Fruit fly (Drosophila melanogaster): Measurements from ENCODE around the gene Lmx1a.

- TF ChIP-seq Pif1B (GFP tag; optimal IDR thresholded peaks at IDR 0.05), result no peak
- TF ChIP-seq Ets98B (GFP tag; IDR thresholded peaks at IDR 0.05), result no peak
- TF ChIP-seq CG12605 (GFP tag; IDR thresholded peaks at IDR 0.05), result no peak
- TF ChIP-seq CG17806 (tag; optimal IDR thresholded peaks at IDR 0.05), result no peak
- TF ChIP-seq EcR (GFP tag; optimal IDR thresholded peaks at IDR 0.05), result no peak
- no peak for TF ChIP-seq CG14655 (GFP tag; optimal IDR thresholded peaks at IDR 0.05)
- TF ChIP-seq fd96Ca (GFP tag; IDR thresholded peaks at IDR 0.05), result no peak
Observed at dm6 chr3L:12319782-12320181, 9.2 kb upstream of the Lmx1a start.

Measured in whole organism, pupa.